Worm (Caenorhabditis elegans) whole organism, L4 larva: Measurements from ENCODE around the gene nstp-5.

Source experiments
- D1046.2 ChIP-seq: fragments of 200-800 bp; sonication (Bioruptor generic); IDR thresholded peaks from 2 replicates; pipeline ENCODE4 v1.3.6; 2022; ENCODE audit warnings: missing genetic modification characterization, missing compliant biosample characterization
- F44E2.7 ChIP-seq: fragments of 200-800 bp; sonication (Bioruptor generic); IDR thresholded peaks from 2 replicates; pipeline ENCODE4 v2.1.2; 2022; ENCODE audit warnings: missing genetic modification characterization, missing compliant biosample characterization
- R02D3.7 ChIP-seq: fragments of 150-350 bp; sonication (generic microtip); optimal IDR thresholded peaks from 3 replicates; lab custom pipeline; 2014; ENCODE audit warnings: missing biosample characterization, missing genetic modification characterization
- T26A8.4 ChIP-seq: fragments of 200-800 bp; sonication (Bioruptor generic); IDR thresholded peaks from 2 replicates; pipeline ENCODE4 v1.3.6; 2022; ENCODE audit warnings: missing genetic modification characterization, missing compliant biosample characterization
- Y105C5A.15 ChIP-seq: fragments of 200-800 bp; sonication (Bioruptor generic); IDR thresholded peaks from 2 replicates; pipeline ENCODE4 v1.3.6; 2022; ENCODE audit warnings: missing genetic modification characterization, missing compliant biosample characterization
- Y48G9A.11 ChIP-seq: fragments of 200-800 bp; sonication (Bioruptor generic); IDR thresholded peaks from 2 replicates; pipeline ENCODE4 v1.3.6; 2022; ENCODE audit warnings: missing genetic modification reagents, missing genetic modification characterization, missing compliant biosample characterization
- aha-1 ChIP-seq: fragments of 150-350 bp; peaks from one replicate; lab custom pipeline; 2014; ENCODE audit warnings: missing biosample characterization, missing genetic modification characterization
- aly-2 ChIP-seq: sonication (generic microtip); optimal IDR thresholded peaks from 2 replicates; lab custom pipeline; 2018; ENCODE audit warnings: missing biosample characterization, missing genetic modification characterization
- ceh-28 ChIP-seq: fragments of 150-350 bp; optimal IDR thresholded peaks from 2 replicates; lab custom pipeline; 2014; ENCODE audit warnings: missing biosample characterization, missing genetic modification reagents, missing genetic modification characterization
- ceh-62 ChIP-seq: sonication (generic microtip); optimal IDR thresholded peaks from 2 replicates; lab custom pipeline; 2017; ENCODE audit warnings: missing biosample characterization, missing genetic modification characterization
- daf-16 ChIP-seq, 3 experiments: sonication (generic microtip); optimal IDR thresholded peaks; 2 replicates each; lab custom pipeline; 2016 to 2017; ENCODE audit warnings: missing genetic modification characterization in 3 of 3, missing genetic modification reagents in 3 of 3, mild to moderate bottlenecking in 2 of 3, missing compliant biosample characterization in 2 of 3, missing biosample characterization in 1 of 3, moderate library complexity in 1 of 3
- dmd-6 ChIP-seq: fragments of 200-800 bp; sonication (Bioruptor generic); IDR thresholded peaks from 2 replicates; pipeline ENCODE4 v1.3.6; 2022; ENCODE audit warnings: missing genetic modification reagents, missing genetic modification characterization, missing compliant biosample characterization
- dmd-9 ChIP-seq: fragments of 200-800 bp; sonication (Bioruptor generic); IDR thresholded peaks from 2 replicates; pipeline ENCODE4 v1.3.6; 2022; ENCODE audit warnings: missing genetic modification reagents, missing genetic modification characterization, missing compliant biosample characterization
- dve-1 ChIP-seq: sonication (generic microtip); optimal IDR thresholded peaks from 2 replicates; lab custom pipeline; 2017; ENCODE audit warnings: antibody characterized with exemption, mild to moderate bottlenecking, missing genetic modification characterization, missing compliant biosample characterization; ENCODE audit not compliant: insufficient read depth
- egl-27 ChIP-seq: sonication (generic microtip); optimal IDR thresholded peaks from 3 replicates; lab custom pipeline; 2017; ENCODE audit warnings: missing biosample characterization, missing genetic modification reagents, missing genetic modification characterization
- gei-8 ChIP-seq: fragments of 200-800 bp; sonication (Bioruptor generic); optimal IDR thresholded peaks from 2 replicates; lab custom pipeline; 2018; ENCODE audit warnings: mild to moderate bottlenecking, missing genetic modification characterization, missing compliant biosample characterization
- hlh-11 ChIP-seq: fragments of 200-800 bp; sonication (Bioruptor generic); optimal IDR thresholded peaks from 2 replicates; lab custom pipeline; 2018; ENCODE audit warnings: mild to moderate bottlenecking, missing genetic modification characterization, missing compliant biosample characterization
- hlh-30 ChIP-seq: sonication (generic microtip); optimal IDR thresholded peaks from 2 replicates; lab custom pipeline; 2017; ENCODE audit warnings: antibody characterized with exemption, mild to moderate bottlenecking, missing genetic modification characterization, missing compliant biosample characterization; ENCODE audit not compliant: insufficient read depth
- jun-1 ChIP-seq: fragments of 150-350 bp; optimal IDR thresholded peaks from 2 replicates; lab custom pipeline; 2014; ENCODE audit warnings: missing biosample characterization, missing genetic modification reagents, missing genetic modification characterization
- lin-13 ChIP-seq: fragments of 150-350 bp; optimal IDR thresholded peaks from 2 replicates; lab custom pipeline; 2014; ENCODE audit warnings: missing biosample characterization, missing genetic modification reagents, missing genetic modification characterization
- lin-38 ChIP-seq: fragments of 200-800 bp; sonication (Bioruptor generic); IDR thresholded peaks from 2 replicates; pipeline ENCODE4 v1.3.6; 2022; ENCODE audit warnings: missing genetic modification reagents, missing genetic modification characterization, missing compliant biosample characterization
- mdl-1 ChIP-seq, 2 experiments: fragments of 150-350 bp in 1 of 2; sonication (generic microtip) in 1 of 2; optimal IDR thresholded peaks; 2 replicates each; lab custom pipeline; 2014 to 2017; ENCODE audit warnings: missing biosample characterization in 2 of 2, missing genetic modification characterization in 2 of 2
- nhr-237 ChIP-seq: sonication (generic microtip); optimal IDR thresholded peaks from 2 replicates; lab custom pipeline; 2017; ENCODE audit warnings: missing biosample characterization, missing genetic modification characterization
- nhr-25 ChIP-seq: sonication (generic microtip); optimal IDR thresholded peaks from 2 replicates; lab custom pipeline; 2017; ENCODE audit warnings: missing genetic modification characterization, mild to moderate bottlenecking, missing compliant biosample characterization, antibody characterized with exemption, moderate library complexity, borderline replicate concordance; ENCODE audit not compliant: insufficient read depth
- nhr-28 ChIP-seq: fragments of 150-350 bp; optimal IDR thresholded peaks from 2 replicates; lab custom pipeline; 2014; ENCODE audit warnings: missing biosample characterization, missing genetic modification characterization
- nhr-42 ChIP-seq: fragments of 200-800 bp; sonication (Bioruptor generic); IDR thresholded peaks from 2 replicates; pipeline ENCODE4 v1.3.6; 2022; ENCODE audit warnings: missing genetic modification characterization, missing compliant biosample characterization
- nhr-48 ChIP-seq: sonication (generic microtip); optimal IDR thresholded peaks from 2 replicates; lab custom pipeline; 2016; ENCODE audit warnings: mild to moderate bottlenecking, missing genetic modification characterization, missing compliant biosample characterization
- nhr-6 ChIP-seq: fragments of 150-350 bp; optimal IDR thresholded peaks from 2 replicates; lab custom pipeline; 2014; ENCODE audit warnings: missing biosample characterization, missing genetic modification characterization
- php-3 ChIP-seq: fragments of 200-800 bp; sonication (Bioruptor generic); IDR thresholded peaks from 2 replicates; pipeline ENCODE4 v1.3.6; 2022; ENCODE audit warnings: missing genetic modification reagents, missing genetic modification characterization, missing compliant biosample characterization
- pqm-1 ChIP-seq: sonication (generic microtip); optimal IDR thresholded peaks from 2 replicates; lab custom pipeline; 2017; ENCODE audit warnings: missing biosample characterization, missing genetic modification characterization
- rbr-2 ChIP-seq: sonication (generic microtip); optimal IDR thresholded peaks from 2 replicates; lab custom pipeline; 2016; ENCODE audit warnings: missing genotype, missing genetic modification characterization, missing compliant biosample characterization
- spr-3 ChIP-seq: fragments of 200-800 bp; sonication (Bioruptor generic); optimal IDR thresholded peaks from 2 replicates; lab custom pipeline; 2018; ENCODE audit warnings: mild to moderate bottlenecking, missing genetic modification characterization, missing compliant biosample characterization
- unc-130 ChIP-seq: sonication (generic microtip); optimal IDR thresholded peaks from 2 replicates; lab custom pipeline; 2016; ENCODE audit warnings: missing genetic modification reagents, missing genetic modification characterization, missing compliant biosample characterization
- unc-39 ChIP-seq: sonication (generic microtip); optimal IDR thresholded peaks from 2 replicates; lab custom pipeline; 2017; ENCODE audit warnings: missing biosample characterization, missing genetic modification characterization
- unc-62 ChIP-seq, 3 experiments: fragments of 150-350 bp in 1 of 3; sonication (generic microtip); optimal IDR thresholded peaks in 2 of 3; peaks in 1 of 3; 1 replicate in 1 of 3; 2 replicates in 2 of 3; lab custom pipeline; 2014 to 2017; ENCODE audit warnings: missing biosample characterization in 3 of 3, missing genetic modification characterization in 3 of 3, missing genetic modification reagents in 3 of 3, missing genotype in 1 of 3
- vab-7 ChIP-seq: fragments of 200-800 bp; sonication (Bioruptor generic); IDR thresholded peaks from 2 replicates; pipeline ENCODE4 v1.3.6; 2022; ENCODE audit warnings: missing genetic modification reagents, missing genetic modification characterization, missing compliant biosample characterization
- zfp-3 ChIP-seq: fragments of 200-800 bp; sonication (Bioruptor generic); conservative IDR thresholded peaks from 2 replicates; pipeline ENCODE4 v1.3.6; 2022; ENCODE audit warnings: missing genetic modification reagents, missing genetic modification characterization, missing compliant biosample characterization

The nstp-5 gene

ce11 chrIV:12896371-12896882 is 41.1 kb downstream of the nstp-5 start, which contains the start of gene K08D8.7:
Gene K08D8.7 (plus strand): TSS chrIV:12896832.
- TF ChIP-seq daf-16 (GFP tag; optimal IDR thresholded peaks at IDR 0.05; lab: Kevin White, UChicago) (no peak), daf-16 (tag; optimal IDR thresholded peaks at IDR 0.05; lab: Kevin White, UChicago) (peak; percentile 24), hlh-30 (tag; lab: Kevin White, UChicago) (no peak), nhr-28 (tag; lab: Kevin White, UChicago) (peak; percentile 41), dmd-9 (no peak), dmd-6 (GFP tag; lab: Robert Waterston, UW) (peak; percentile 33; the same call in 1 of the 2 replicates), unc-39 (tag; lab: Kevin White, UChicago) (no peak), dve-1 (peak; percentile 23), unc-130 (no peak), Y48G9A.11 (GFP tag; lab: Robert Waterston, UW) (no peak), mdl-1 (tag; optimal IDR thresholded peaks at IDR 0.05; lab: Kevin White, UChicago) (no peak), pqm-1 (tag; lab: Kevin White, UChicago) (peak; percentile 40)

- peak in 1 of 2 experiments; percentile 74 for TF ChIP-seq unc-62 (GFP tag; optimal IDR thresholded peaks at IDR 0.05 in 1 of 2; lab: Kevin White, UChicago)
- no peak for TF ChIP-seq unc-62 (tag; optimal IDR thresholded peaks at IDR 0.05; lab: Kevin White, UChicago)
- TF ChIP-seq nhr-237 (tag; lab: Kevin White, UChicago): no peak
- TF ChIP-seq daf-16 (GFP tag; optimal IDR thresholded peaks at IDR 0.05; lab: Kevin White, UChicago): no peak
- TF ChIP-seq daf-16 (tag; optimal IDR thresholded peaks at IDR 0.05; lab: Kevin White, UChicago): peak; percentile 17
- TF ChIP-seq R02D3.7 (tag; lab: Kevin White, UChicago): no peak
These were observed 41.8 kb downstream of the nstp-5 start for ce11 chrIV:12897146-12897545.

- no peak for TF ChIP-seq Y105C5A.15 (GFP tag; lab: Robert Waterston, UW)
- TF ChIP-seq gei-8 (GFP tag; lab: Kevin White, UChicago): no peak
- peak; percentile 59 for TF ChIP-seq nhr-28 (tag; lab: Kevin White, UChicago)
- TF ChIP-seq mdl-1 (tag; optimal IDR thresholded peaks at IDR 0.05; lab: Kevin White, UChicago): no peak
- no peak for TF ChIP-seq daf-16 (GFP tag; optimal IDR thresholded peaks at IDR 0.05; lab: Kevin White, UChicago)
- peak; percentile 38 for TF ChIP-seq daf-16 (tag; optimal IDR thresholded peaks at IDR 0.05; lab: Kevin White, UChicago)
- TF ChIP-seq nhr-237 (tag; lab: Kevin White, UChicago): no peak
These were observed 43.5 kb downstream of the nstp-5 start for ce11 chrIV:12898823-12899222.

- TF ChIP-seq hlh-30 (tag; lab: Kevin White, UChicago) (no peak), aha-1 (tag; lab: Kevin White, UChicago) (no peak), jun-1 (no peak), ceh-28 (tag; lab: Kevin White, UChicago) (no peak), nhr-48 (no peak), hlh-11 (no peak), zfp-3 (GFP tag; lab: Robert Waterston, UW) (no peak)
- TF ChIP-seq, all 104 proteins: peak for 0
These were observed 44.0 kb downstream of the nstp-5 start, which contains the start of gene K08D8.9 for ce11 chrIV:12899392-12899791. Gene K08D8.9 (plus strand): TSS chrIV:12899692.

- TF ChIP-seq nhr-6 (tag; lab: Kevin White, UChicago): no peak
- no peak for TF ChIP-seq daf-16 (GFP tag; optimal IDR thresholded peaks at IDR 0.05; lab: Kevin White, UChicago)
- TF ChIP-seq daf-16 (tag; optimal IDR thresholded peaks at IDR 0.05; lab: Kevin White, UChicago): peak; percentile 9
These were observed 44.9 kb downstream of the nstp-5 start, which contains the start of gene K08D8.10 for ce11 chrIV:12900267-12900666. Gene K08D8.10 (plus strand): TSS chrIV:12900567.

ce11 chrIV:12901602-12902001 is 46.3 kb downstream of the nstp-5 start:
- TF ChIP-seq nhr-25 (tag; lab: Kevin White, UChicago) (no peak), D1046.2 (no peak), spr-3 (GFP tag; lab: Kevin White, UChicago) (no peak), T26A8.4 (GFP tag; lab: Robert Waterston, UW) (no peak), vab-7 (GFP tag; lab: Robert Waterston, UW) (no peak), nhr-42 (no peak), aly-2 (tag; lab: Kevin White, UChicago) (no peak), dmd-9 (no peak), ceh-62 (tag; lab: Kevin White, UChicago) (no peak), pqm-1 (tag; lab: Kevin White, UChicago) (peak; percentile 18), lin-13 (GFP tag; lab: Kevin White, UChicago) (no peak), lin-38 (no peak), unc-130 (no peak), zfp-3 (GFP tag; lab: Robert Waterston, UW) (no peak), rbr-2 (tag; lab: Kevin White, UChicago) (no peak), F44E2.7 (GFP tag; lab: Robert Waterston, UW) (no peak), gei-8 (GFP tag; lab: Kevin White, UChicago) (no peak), php-3 (GFP tag; lab: Robert Waterston, UW) (no peak), egl-27 (no peak), Y48G9A.11 (GFP tag; lab: Robert Waterston, UW) (no peak), dmd-6 (GFP tag; lab: Robert Waterston, UW) (peak; percentile 81), daf-16 (GFP tag; optimal IDR thresholded peaks at IDR 0.05; lab: Kevin White, UChicago) (no peak), daf-16 (tag; optimal IDR thresholded peaks at IDR 0.05; lab: Kevin White, UChicago) (peak; percentile 30)
